Worm (Caenorhabditis elegans) whole organism, young adult: ENCODE measurements around the gene icl-1.
A peak's percentile ranks its signal among the peaks of the same experiment; 100 is the strongest.

Source experiments
- B0019.2 ChIP-seq: fragments of 200-800 bp; sonication (Bioruptor generic); conservative IDR thresholded peaks from 2 replicates; pipeline ENCODE4 v1.3.6; 2022; ENCODE audit warnings: missing genetic modification reagents, missing genetic modification characterization, missing compliant biosample characterization
- F37B4.10 ChIP-seq: fragments of 200-800 bp; sonication (Bioruptor generic); IDR thresholded peaks from 2 replicates; pipeline ENCODE4 v1.3.6; 2022; ENCODE audit warnings: missing genetic modification characterization, missing compliant biosample characterization
- F49E8.2 ChIP-seq: sonication (generic microtip); optimal IDR thresholded peaks from 3 replicates; lab custom pipeline; 2017; ENCODE audit warnings: missing genetic modification characterization, mild to moderate bottlenecking, missing compliant biosample characterization, antibody characterized with exemption, moderate library complexity; ENCODE audit not compliant: insufficient read depth
- K11D2.4 ChIP-seq: fragments of 200-800 bp; sonication (Bioruptor generic); IDR thresholded peaks from 2 replicates; pipeline ENCODE4 v1.3.6; 2022; ENCODE audit warnings: missing genetic modification reagents, missing genetic modification characterization, missing compliant biosample characterization
- K12H6.12 ChIP-seq: fragments of 200-800 bp; sonication (Bioruptor generic); optimal IDR thresholded peaks from 2 replicates; lab custom pipeline; 2018; ENCODE audit warnings: mild to moderate bottlenecking, missing genetic modification characterization, missing compliant biosample characterization
- T26A5.8 ChIP-seq: sonication (generic microtip); optimal IDR thresholded peaks from 2 replicates; lab custom pipeline; 2016; ENCODE audit warnings: missing genetic modification characterization, missing compliant biosample characterization
- Y56A3A.18 ChIP-seq: fragments of 200-800 bp; sonication (Bioruptor generic); IDR thresholded peaks from 2 replicates; pipeline ENCODE4 v1.3.6; 2022; ENCODE audit warnings: missing genetic modification reagents, missing genetic modification characterization, missing compliant biosample characterization
- Y79H2A.3 ChIP-seq: fragments of 200-800 bp; sonication (Bioruptor generic); conservative IDR thresholded peaks from 2 replicates; pipeline ENCODE4 v1.3.6; 2022; ENCODE audit warnings: missing genetic modification reagents, missing genetic modification characterization, missing compliant biosample characterization
- ZK185.1 ChIP-seq: sonication (generic microtip); optimal IDR thresholded peaks from 2 replicates; lab custom pipeline; 2016; ENCODE audit warnings: mild to moderate bottlenecking, missing genetic modification characterization, missing compliant biosample characterization; ENCODE audit not compliant: poor library complexity, severe bottlenecking
- ama-1 ChIP-seq, 3 experiments: fragments of 150-350 bp in 1 of 3; sonication (generic microtip) in 2 of 3; optimal IDR thresholded peaks; 2 replicates each; lab custom pipeline; 2014 to 2018; ENCODE audit warnings: missing biosample characterization in 2 of 3, missing genetic modification characterization in 2 of 3, missing genetic modification reagents in 2 of 3
- aptf-2 ChIP-seq: fragments of 200-800 bp; sonication (Bioruptor generic); conservative IDR thresholded peaks from 2 replicates; pipeline ENCODE4 v1.3.6; 2022; ENCODE audit warnings: missing genetic modification reagents, missing genetic modification characterization, missing compliant biosample characterization
- aptf-3 ChIP-seq: fragments of 200-800 bp; sonication (Bioruptor generic); IDR thresholded peaks from 2 replicates; pipeline ENCODE4 v1.3.6; 2022; ENCODE audit warnings: missing genetic modification characterization, missing compliant biosample characterization
- attf-3 ChIP-seq: fragments of 200-800 bp; sonication (Bioruptor generic); conservative IDR thresholded peaks from 2 replicates; pipeline ENCODE4 v1.3.6; 2022; ENCODE audit warnings: missing genetic modification reagents, missing genetic modification characterization, missing compliant biosample characterization
- attf-5 ChIP-seq: fragments of 200-800 bp; sonication (Bioruptor generic); optimal IDR thresholded peaks from 2 replicates; lab custom pipeline; 2018; ENCODE audit warnings: mild to moderate bottlenecking, missing genetic modification characterization, missing compliant biosample characterization
- attf-6 ChIP-seq: fragments of 200-800 bp; sonication (Bioruptor generic); IDR thresholded peaks from 2 replicates; pipeline ENCODE4 v1.3.6; 2022; ENCODE audit warnings: missing genetic modification reagents, missing genetic modification characterization, missing compliant biosample characterization
- bed-1 ChIP-seq: fragments of 200-800 bp; sonication (Bioruptor generic); IDR thresholded peaks from 2 replicates; pipeline ENCODE4 v1.3.6; 2022; ENCODE audit warnings: missing genetic modification reagents, missing genetic modification characterization, missing compliant biosample characterization
- bed-2 ChIP-seq: fragments of 200-800 bp; sonication (Bioruptor generic); IDR thresholded peaks from 2 replicates; pipeline ENCODE4 v1.3.6; 2022; ENCODE audit warnings: missing genetic modification reagents, missing genetic modification characterization, missing compliant biosample characterization
- ccch-3 ChIP-seq: fragments of 200-800 bp; sonication (Bioruptor generic); optimal IDR thresholded peaks from 2 replicates; lab custom pipeline; 2018; ENCODE audit warnings: mild to moderate bottlenecking, missing genetic modification characterization, missing compliant biosample characterization
- ceh-100 ChIP-seq: fragments of 200-800 bp; sonication (Bioruptor generic); IDR thresholded peaks from 2 replicates; pipeline ENCODE4 v1.3.6; 2022; ENCODE audit warnings: missing genetic modification reagents, missing genetic modification characterization, missing compliant biosample characterization
- chd-7 ChIP-seq: sonication (generic microtip); optimal IDR thresholded peaks from 2 replicates; lab custom pipeline; 2016; ENCODE audit warnings: mild to moderate bottlenecking, missing genetic modification characterization, moderate library complexity, missing compliant biosample characterization
- die-1 ChIP-seq: sonication (generic microtip); optimal IDR thresholded peaks from 2 replicates; lab custom pipeline; 2016; ENCODE audit warnings: missing genotype, mild to moderate bottlenecking, missing genetic modification characterization, missing compliant biosample characterization
- dox-1 ChIP-seq: fragments of 200-800 bp; sonication (Bioruptor generic); IDR thresholded peaks from 2 replicates; pipeline ENCODE4 v1.3.6; 2022; ENCODE audit warnings: missing genetic modification reagents, missing genetic modification characterization, missing compliant biosample characterization
- dpl-1 ChIP-seq: fragments of 150-350 bp; optimal IDR thresholded peaks from 2 replicates; lab custom pipeline; 2014; ENCODE audit warnings: missing biosample characterization, missing genetic modification reagents, missing genetic modification characterization
- ets-4 ChIP-seq: fragments of 200-800 bp; sonication (Bioruptor generic); optimal IDR thresholded peaks from 2 replicates; lab custom pipeline; 2018; ENCODE audit warnings: mild to moderate bottlenecking, missing genetic modification characterization, missing compliant biosample characterization
- fkh-3 ChIP-seq: sonication (generic microtip); optimal IDR thresholded peaks from 2 replicates; lab custom pipeline; 2016; ENCODE audit warnings: mild to moderate bottlenecking, missing genetic modification characterization, missing compliant biosample characterization
- gei-17 ChIP-seq: fragments of 200-800 bp; sonication (Bioruptor generic); optimal IDR thresholded peaks from 2 replicates; lab custom pipeline; 2018; ENCODE audit warnings: mild to moderate bottlenecking, missing genetic modification characterization, missing compliant biosample characterization
- him-1 ChIP-seq: sonication (generic microtip); optimal IDR thresholded peaks from 2 replicates; lab custom pipeline; 2016; ENCODE audit warnings: missing genotype, missing genetic modification reagents, missing genetic modification characterization, missing compliant biosample characterization
- hsf-1 ChIP-seq: fragments of 200-800 bp; sonication (Bioruptor generic); IDR thresholded peaks from 2 replicates; pipeline ENCODE4 v1.3.6; 2022; ENCODE audit warnings: missing genetic modification reagents, missing genetic modification characterization, missing compliant biosample characterization
- lag-1 ChIP-seq: fragments of 200-800 bp; sonication (Bioruptor generic); IDR thresholded peaks from 2 replicates; pipeline ENCODE4 v1.3.6; 2022; ENCODE audit warnings: missing genetic modification reagents, missing genetic modification characterization, missing compliant biosample characterization
- let-607 ChIP-seq, 2 experiments: fragments of 200-800 bp in 1 of 2; sonication (Bioruptor generic) in 1 of 2; sonication (generic microtip) in 1 of 2; optimal IDR thresholded peaks; 2 replicates each; lab custom pipeline; 2016 to 2018; ENCODE audit warnings: mild to moderate bottlenecking in 2 of 2, missing compliant biosample characterization in 2 of 2, missing genetic modification characterization in 2 of 2, moderate library complexity in 2 of 2, missing genotype in 1 of 2
- lsy-27 ChIP-seq: sonication (generic microtip); optimal IDR thresholded peaks from 2 replicates; lab custom pipeline; 2017; ENCODE audit warnings: missing genetic modification characterization, mild to moderate bottlenecking, missing compliant biosample characterization, antibody characterized with exemption, missing genotype, borderline replicate concordance; ENCODE audit not compliant: insufficient read depth
- nhr-120 ChIP-seq: fragments of 200-800 bp; sonication (Bioruptor generic); IDR thresholded peaks from 2 replicates; pipeline ENCODE4 v1.3.6; 2022; ENCODE audit warnings: missing genetic modification characterization, missing compliant biosample characterization
- nhr-27 ChIP-seq: fragments of 200-800 bp; sonication (Bioruptor generic); optimal IDR thresholded peaks from 2 replicates; lab custom pipeline; 2018; ENCODE audit warnings: mild to moderate bottlenecking, missing genetic modification characterization, moderate library complexity, missing compliant biosample characterization
- nhr-90 ChIP-seq: sonication (generic microtip); optimal IDR thresholded peaks from 2 replicates; lab custom pipeline; 2016; ENCODE audit warnings: missing genotype, mild to moderate bottlenecking, missing genetic modification characterization, missing compliant biosample characterization
- repo-1 ChIP-seq: sonication (generic microtip); optimal IDR thresholded peaks from 2 replicates; lab custom pipeline; 2017; ENCODE audit warnings: mild to moderate bottlenecking, missing genetic modification characterization, missing compliant biosample characterization
- somi-1 ChIP-seq: fragments of 200-800 bp; sonication (Bioruptor generic); optimal IDR thresholded peaks from 2 replicates; lab custom pipeline; 2018; ENCODE audit warnings: mild to moderate bottlenecking, missing genetic modification characterization, missing compliant biosample characterization
- tbp1 ChIP-seq: fragments of 200-800 bp; sonication (Bioruptor generic); optimal IDR thresholded peaks from 2 replicates; lab custom pipeline; 2018; ENCODE audit warnings: mild to moderate bottlenecking, missing genetic modification characterization, missing compliant biosample characterization
- unc-130 ChIP-seq: sonication (generic microtip); optimal IDR thresholded peaks from 2 replicates; lab custom pipeline; 2016; ENCODE audit warnings: missing genetic modification reagents, missing genetic modification characterization, missing compliant biosample characterization
- unc-62 ChIP-seq: fragments of 150-350 bp; optimal IDR thresholded peaks from 2 replicates; lab custom pipeline; 2014; ENCODE audit warnings: missing biosample characterization, missing genetic modification reagents, missing genetic modification characterization
- xnd-1 ChIP-seq: sonication (generic microtip); optimal IDR thresholded peaks from 2 replicates; lab custom pipeline; 2016; ENCODE audit warnings: missing genotype, missing genetic modification reagents, missing genetic modification characterization, missing compliant biosample characterization
- zfh-2 ChIP-seq: fragments of 200-800 bp; sonication (Bioruptor generic); conservative IDR thresholded peaks from 2 replicates; pipeline ENCODE4 v1.3.6; 2022; ENCODE audit warnings: missing genetic modification reagents, missing genetic modification characterization, missing compliant biosample characterization
- ztf-18 ChIP-seq: sonication (generic microtip); optimal IDR thresholded peaks from 2 replicates; lab custom pipeline; 2016; ENCODE audit warnings: missing genotype, mild to moderate bottlenecking, missing genetic modification characterization, missing compliant biosample characterization
- ztf-26 ChIP-seq: sonication (generic microtip); optimal IDR thresholded peaks from 2 replicates; lab custom pipeline; 2017; ENCODE audit warnings: missing genetic modification characterization, missing compliant biosample characterization
- ztf-3 ChIP-seq: fragments of 200-800 bp; sonication (Bioruptor generic); optimal IDR thresholded peaks from 2 replicates; lab custom pipeline; 2018; ENCODE audit warnings: mild to moderate bottlenecking, missing genetic modification characterization, missing compliant biosample characterization

Gene icl-1

DNA sequence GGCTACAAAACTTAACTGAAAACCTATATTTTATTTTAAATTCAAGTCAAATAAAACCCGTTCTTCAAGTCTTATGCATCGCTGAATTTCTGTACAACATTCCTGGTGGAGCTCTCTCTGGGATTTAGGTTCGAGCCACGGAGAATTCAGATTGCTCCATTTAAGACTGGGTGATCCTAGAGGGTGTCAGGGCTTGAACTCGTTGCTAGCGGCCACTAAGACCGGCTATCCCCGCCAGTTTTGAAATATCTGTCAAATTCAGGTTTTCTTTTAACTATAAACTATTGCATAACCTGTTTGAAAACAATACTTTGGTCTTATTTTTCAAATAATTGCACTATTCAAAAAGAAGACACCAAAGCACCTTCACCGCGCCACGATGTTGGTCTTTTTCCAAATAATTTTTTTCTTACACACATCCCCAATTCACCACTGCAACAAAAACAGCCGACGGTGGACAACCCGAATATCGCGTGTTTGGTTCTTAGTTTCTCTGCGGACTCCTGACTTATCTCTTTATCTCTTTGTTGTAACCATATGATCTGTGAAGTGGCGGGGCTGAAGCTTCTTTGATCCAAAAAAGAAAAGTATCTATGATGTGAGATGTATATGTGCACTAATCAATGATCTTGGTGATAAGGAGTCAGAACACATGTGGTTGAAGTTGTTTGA lies 1.2 kb upstream of the icl-1 start (continued):
- TF ChIP-seq lsy-27 (tag; lab: Kevin White, UChicago) (no peak), ccch-3 (GFP tag; lab: Kevin White, UChicago) (no peak), lag-1 (GFP tag; lab: Robert Waterston, UW) (no peak), nhr-90 (no peak), gei-17 (GFP tag; lab: Kevin White, UChicago) (no peak), him-1 (tag; lab: Kevin White, UChicago) (no peak), bed-2 (GFP tag; lab: Robert Waterston, UW) (no peak), ets-4 (no peak), somi-1 (GFP tag; lab: Kevin White, UChicago) (peak; percentile 67), zfh-2 (GFP tag; lab: Robert Waterston, UW) (no peak), aptf-2 (GFP tag; lab: Robert Waterston, UW) (no peak), ztf-3 (GFP tag; lab: Kevin White, UChicago) (no peak), K11D2.4 (GFP tag; lab: Robert Waterston, UW) (no peak), ama-1 (optimal IDR thresholded peaks at IDR 0.05; lab: Kevin White, UChicago) (peak; percentile 85), ama-1 (GFP tag; optimal IDR thresholded peaks at IDR 0.05; lab: Kevin White, UChicago) (no peak), Y56A3A.18 (GFP tag; lab: Robert Waterston, UW) (no peak), B0019.2 (GFP tag; lab: Robert Waterston, UW) (no peak), attf-3 (GFP tag; lab: Robert Waterston, UW) (no peak), ceh-100 (no peak), F49E8.2 (tag; lab: Kevin White, UChicago) (no peak), xnd-1 (no peak), hsf-1 (no peak), unc-130 (no peak), unc-62 (GFP tag; lab: Kevin White, UChicago) (no peak), ZK185.1 (tag; lab: Kevin White, UChicago) (peak; percentile 29), nhr-27 (tag; lab: Kevin White, UChicago) (no peak), F37B4.10 (GFP tag; lab: Robert Waterston, UW) (no peak), T26A5.8 (tag; lab: Kevin White, UChicago) (no peak), dox-1 (GFP tag; lab: Robert Waterston, UW) (no peak), attf-5 (GFP tag; lab: Kevin White, UChicago) (peak; percentile 22), attf-6 (GFP tag; lab: Robert Waterston, UW) (no peak), repo-1 (peak; percentile 64)

DNA sequence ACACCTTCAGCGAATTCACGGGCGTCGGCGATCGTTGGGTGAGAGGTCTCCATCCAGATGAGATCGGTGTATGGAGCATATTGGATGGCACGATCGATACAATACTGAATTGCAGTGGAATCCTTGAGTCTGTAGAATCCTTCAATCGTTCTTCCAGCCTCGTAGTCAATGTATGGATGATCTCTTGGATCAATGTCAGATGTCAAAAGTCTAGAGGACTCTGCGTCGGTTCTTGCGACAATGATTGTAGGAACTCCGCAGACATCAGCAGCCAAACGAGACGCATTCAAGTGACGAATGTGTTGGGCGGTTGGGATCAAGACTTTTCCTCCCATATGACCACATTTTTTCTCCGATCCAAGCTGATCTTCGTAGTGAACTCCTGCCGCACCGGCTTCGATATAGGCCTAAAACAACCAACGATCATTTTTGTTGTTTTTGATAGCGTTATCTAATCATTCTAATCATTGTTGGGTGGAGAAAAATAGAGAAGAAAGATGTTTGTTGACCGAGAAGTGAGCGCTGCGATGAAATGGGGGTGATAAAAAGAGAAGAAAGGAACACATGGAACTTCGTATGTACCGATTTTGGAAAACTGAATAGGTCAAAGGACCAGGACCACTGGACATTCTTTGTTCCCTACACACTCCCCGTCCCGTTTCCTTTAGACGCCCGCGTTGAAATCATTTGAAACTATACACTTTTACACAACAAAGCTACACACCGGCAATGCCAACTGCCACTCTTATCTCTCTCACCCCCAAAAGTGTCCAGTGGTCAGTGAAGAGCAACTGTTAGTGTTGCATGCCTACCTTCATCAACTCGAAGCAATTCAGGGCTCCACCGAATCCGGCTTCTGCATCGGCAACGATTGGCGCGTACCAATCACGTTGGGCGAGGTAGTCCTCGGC lies 976 bp downstream of the icl-1 start:
- TF ChIP-seq let-607 (tag; optimal IDR thresholded peaks at IDR 0.05; lab: Kevin White, UChicago) (peak; percentile 0 to 33), K12H6.12 (tag; lab: Kevin White, UChicago) (peak; percentile 1), nhr-120 (GFP tag; lab: Robert Waterston, UW) (0 out of 2 replicates have a peak, but pooled peaks have one; percentile 56), ama-1 (optimal IDR thresholded peaks at IDR 0.05; lab: Kevin White, UChicago) (peak; percentile 38), ama-1 (GFP tag; optimal IDR thresholded peaks at IDR 0.05; lab: Kevin White, UChicago) (no peak), T26A5.8 (tag; lab: Kevin White, UChicago) (no peak), bed-1 (GFP tag; lab: Robert Waterston, UW) (no peak), xnd-1 (no peak), unc-62 (GFP tag; lab: Kevin White, UChicago) (no peak), somi-1 (GFP tag; lab: Kevin White, UChicago) (no peak), chd-7 (tag; lab: Kevin White, UChicago) (no peak), fkh-3 (tag; lab: Kevin White, UChicago) (no peak), tbp1 (GFP tag; lab: Kevin White, UChicago) (no peak), dpl-1 (GFP tag; lab: Kevin White, UChicago) (no peak), dox-1 (GFP tag; lab: Robert Waterston, UW) (no peak), die-1 (tag; lab: Kevin White, UChicago) (no peak), ztf-26 (tag; lab: Kevin White, UChicago) (no peak), ztf-18 (tag; lab: Kevin White, UChicago) (no peak), aptf-3 (no peak), Y79H2A.3 (no peak), nhr-90 (no peak)
